Worm (Caenorhabditis elegans) whole organism, late embryonic: ENCODE measurements around the gene dsl-1.

Source experiments
- dve-1 ChIP-seq: sonication (generic microtip); optimal IDR thresholded peaks from 2 replicates; lab custom pipeline; 2017; ENCODE audit warnings: antibody characterized with exemption, mild to moderate bottlenecking, missing genetic modification characterization, missing compliant biosample characterization
- elt-2 ChIP-seq: sonication (generic microtip); optimal IDR thresholded peaks from 2 replicates; lab custom pipeline; 2016; ENCODE audit warnings: missing genetic modification reagents, missing genetic modification characterization, missing compliant biosample characterization
- gmeb-2 ChIP-seq: sonication (generic microtip); optimal IDR thresholded peaks from 2 replicates; lab custom pipeline; 2016; ENCODE audit warnings: missing genetic modification characterization, inconsistent platforms, missing compliant biosample characterization
- hlh-13 ChIP-seq: fragments of 200-800 bp; sonication (Bioruptor generic); optimal IDR thresholded peaks from 2 replicates; lab custom pipeline; 2018; ENCODE audit warnings: mild to moderate bottlenecking, missing genetic modification characterization, missing compliant biosample characterization
- hlh-30 ChIP-seq: sonication (generic microtip); optimal IDR thresholded peaks from 2 replicates; lab custom pipeline; 2017; ENCODE audit warnings: antibody characterized with exemption, missing genetic modification characterization, missing compliant biosample characterization; ENCODE audit not compliant: insufficient read depth
- lin-11 ChIP-seq: fragments of 200-800 bp; sonication (Bioruptor generic); optimal IDR thresholded peaks from 2 replicates; lab custom pipeline; 2018; ENCODE audit warnings: mild to moderate bottlenecking, missing genetic modification characterization, missing compliant biosample characterization
- madf-2 ChIP-seq: sonication (generic microtip); optimal IDR thresholded peaks from 2 replicates; lab custom pipeline; 2017; ENCODE audit warnings: missing genetic modification characterization, missing compliant biosample characterization
- odd-2 ChIP-seq: sonication (generic microtip); optimal IDR thresholded peaks from 2 replicates; lab custom pipeline; 2017; ENCODE audit warnings: antibody characterized with exemption, mild to moderate bottlenecking, missing genetic modification characterization, missing compliant biosample characterization
- pha-2 ChIP-seq: sonication (generic microtip); optimal IDR thresholded peaks from 2 replicates; lab custom pipeline; 2017; ENCODE audit warnings: mild to moderate bottlenecking, missing genetic modification characterization, missing compliant biosample characterization
- pha-4 ChIP-seq: fragments of 150-350 bp; optimal IDR thresholded peaks from 2 replicates; lab custom pipeline; 2018; ENCODE audit warnings: missing biosample characterization, missing genetic modification reagents, missing genetic modification characterization
- pqm-1 ChIP-seq: sonication (generic microtip); optimal IDR thresholded peaks from 2 replicates; lab custom pipeline; 2016; ENCODE audit warnings: missing genetic modification characterization, missing compliant biosample characterization
- unc-42 ChIP-seq: sonication (generic microtip); optimal IDR thresholded peaks from 2 replicates; lab custom pipeline; 2016; ENCODE audit warnings: missing genotype, missing genetic modification characterization, missing compliant biosample characterization

DNA sequence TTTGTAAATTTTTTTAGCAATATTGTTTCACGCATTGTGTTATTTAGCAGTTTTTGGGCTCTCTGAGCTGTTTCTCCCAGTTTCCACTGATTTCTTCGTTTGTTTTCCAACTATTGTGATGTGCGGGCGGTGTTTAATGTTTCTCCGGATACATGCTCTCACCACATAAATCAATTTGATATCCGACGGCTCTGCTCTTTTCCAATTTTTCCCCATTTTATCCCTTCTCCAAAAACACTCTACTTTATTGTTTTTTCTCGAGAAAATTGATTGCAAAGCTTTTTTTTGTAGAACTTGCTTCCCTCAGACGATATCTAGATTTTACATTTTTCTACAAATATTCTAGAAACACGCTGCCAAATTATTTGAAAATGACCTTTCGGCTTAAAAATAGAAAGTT is 7.7 kb upstream of the dsl-1 start:
- no peak for TF ChIP-seq hlh-30 (tag; lab: Kevin White, UChicago)
- no peak for TF ChIP-seq unc-42 (tag; lab: Kevin White, UChicago)
- TF ChIP-seq dve-1 (tag; lab: Kevin White, UChicago) = no peak
- TF ChIP-seq pqm-1 = no peak
- no peak for TF ChIP-seq elt-2 (tag; lab: Kevin White, UChicago)
- no peak for TF ChIP-seq pha-4 (tag; lab: Kevin White, UChicago)
- TF ChIP-seq madf-2 (tag; lab: Kevin White, UChicago) = no peak
- no peak for TF ChIP-seq hlh-13 (GFP tag; lab: Kevin White, UChicago)
- TF ChIP-seq pha-2 (tag; lab: Kevin White, UChicago) = no peak
- no peak for TF ChIP-seq gmeb-2 (tag; lab: Kevin White, UChicago)
- TF ChIP-seq lin-11 = no peak
- no peak for TF ChIP-seq odd-2 (tag; lab: Kevin White, UChicago)
